Worm (Caenorhabditis elegans) whole organism, L4/young adult: ENCODE data around the gene nex-3.

Experiments used
- dao-5 ChIP-seq: sonication (generic microtip); optimal IDR thresholded peaks from 2 replicates; lab custom pipeline; 2016; ENCODE audit warnings: missing genotype, missing genetic modification characterization, moderate library complexity, missing compliant biosample characterization
- him-1 ChIP-seq: sonication (generic microtip); optimal IDR thresholded peaks from 2 replicates; lab custom pipeline; 2016; ENCODE audit warnings: missing genotype, missing genetic modification reagents, missing genetic modification characterization, missing compliant biosample characterization

- TF ChIP-seq him-1 (tag; lab: Kevin White, UChicago) (no peak), dao-5 (tag; lab: Kevin White, UChicago) (no peak)
Observed at ce11 chrIII:4435262-4435661, 6.6 kb upstream of the nex-3 start.
